Worm (Caenorhabditis elegans) whole organism, young adult: ENCODE results near the gene R151.1.

Experiments
- D2030.7 ChIP-seq: fragments of 200-800 bp; sonication (Bioruptor generic); IDR thresholded peaks from 2 replicates; pipeline ENCODE4 v1.3.6; 2022; ENCODE audit warnings: missing genetic modification reagents, missing genetic modification characterization, missing compliant biosample characterization
- F22D6.2 ChIP-seq: sonication (generic microtip); optimal IDR thresholded peaks from 2 replicates; lab custom pipeline; 2016; ENCODE audit warnings: mild to moderate bottlenecking, missing genetic modification characterization, missing compliant biosample characterization
- F33H1.4 ChIP-seq: fragments of 200-800 bp; sonication (Bioruptor generic); IDR thresholded peaks from 2 replicates; pipeline ENCODE4 v1.3.6; 2022; ENCODE audit warnings: missing genetic modification reagents, missing genetic modification characterization, missing compliant biosample characterization
- Y67H2A.10 ChIP-seq: fragments of 200-800 bp; sonication (Bioruptor generic); conservative IDR thresholded peaks from 2 replicates; pipeline ENCODE4 v1.3.6; 2022; ENCODE audit warnings: missing genetic modification reagents, missing genetic modification characterization, missing compliant biosample characterization
- Y79H2A.3 ChIP-seq: fragments of 200-800 bp; sonication (Bioruptor generic); conservative IDR thresholded peaks from 2 replicates; pipeline ENCODE4 v1.3.6; 2022; ENCODE audit warnings: missing genetic modification reagents, missing genetic modification characterization, missing compliant biosample characterization
- ZK185.1 ChIP-seq: sonication (generic microtip); optimal IDR thresholded peaks from 2 replicates; lab custom pipeline; 2016; ENCODE audit warnings: mild to moderate bottlenecking, missing genetic modification characterization, missing compliant biosample characterization; ENCODE audit not compliant: poor library complexity, severe bottlenecking
- aptf-3 ChIP-seq: fragments of 200-800 bp; sonication (Bioruptor generic); IDR thresholded peaks from 2 replicates; pipeline ENCODE4 v1.3.6; 2022; ENCODE audit warnings: missing genetic modification characterization, missing compliant biosample characterization
- attf-5 ChIP-seq: fragments of 200-800 bp; sonication (Bioruptor generic); optimal IDR thresholded peaks from 2 replicates; lab custom pipeline; 2018; ENCODE audit warnings: mild to moderate bottlenecking, missing genetic modification characterization, missing compliant biosample characterization
- ceh-27 ChIP-seq: fragments of 200-800 bp; sonication (Bioruptor generic); optimal IDR thresholded peaks from 2 replicates; lab custom pipeline; 2018; ENCODE audit warnings: mild to moderate bottlenecking, missing genetic modification characterization, moderate library complexity, missing compliant biosample characterization
- ceh-58 ChIP-seq: fragments of 200-800 bp; sonication (Bioruptor generic); IDR thresholded peaks from 2 replicates; pipeline ENCODE4 v1.3.6; 2022; ENCODE audit warnings: missing genetic modification characterization, missing compliant biosample characterization
- dpl-1 ChIP-seq: fragments of 150-350 bp; optimal IDR thresholded peaks from 2 replicates; lab custom pipeline; 2014; ENCODE audit warnings: missing biosample characterization, missing genetic modification reagents, missing genetic modification characterization
- efl-1 ChIP-seq: fragments of 150-350 bp; optimal IDR thresholded peaks from 2 replicates; lab custom pipeline; 2014; ENCODE audit warnings: missing biosample characterization, missing genetic modification reagents, missing genetic modification characterization
- ekl-4 ChIP-seq: fragments of 200-800 bp; sonication (Bioruptor generic); IDR thresholded peaks from 2 replicates; pipeline ENCODE4 v1.3.6; 2022; ENCODE audit warnings: missing genetic modification reagents, missing genetic modification characterization, missing compliant biosample characterization
- fkh-3 ChIP-seq: sonication (generic microtip); optimal IDR thresholded peaks from 2 replicates; lab custom pipeline; 2016; ENCODE audit warnings: mild to moderate bottlenecking, missing genetic modification characterization, missing compliant biosample characterization
- hsf-1 ChIP-seq: fragments of 200-800 bp; sonication (Bioruptor generic); IDR thresholded peaks from 2 replicates; pipeline ENCODE4 v1.3.6; 2022; ENCODE audit warnings: missing genetic modification reagents, missing genetic modification characterization, missing compliant biosample characterization
- lag-1 ChIP-seq: fragments of 200-800 bp; sonication (Bioruptor generic); IDR thresholded peaks from 2 replicates; pipeline ENCODE4 v1.3.6; 2022; ENCODE audit warnings: missing genetic modification reagents, missing genetic modification characterization, missing compliant biosample characterization
- let-607 ChIP-seq, 2 experiments: fragments of 200-800 bp in 1 of 2; sonication (Bioruptor generic) in 1 of 2; sonication (generic microtip) in 1 of 2; optimal IDR thresholded peaks; 2 replicates each; lab custom pipeline; 2016 to 2018; ENCODE audit warnings: mild to moderate bottlenecking in 2 of 2, missing compliant biosample characterization in 2 of 2, missing genetic modification characterization in 2 of 2, moderate library complexity in 2 of 2, missing genotype in 1 of 2
- lin-26 ChIP-seq: fragments of 200-800 bp; sonication (Bioruptor generic); IDR thresholded peaks from 2 replicates; pipeline ENCODE4 v1.3.6; 2022; ENCODE audit warnings: missing genetic modification reagents, missing genetic modification characterization, missing compliant biosample characterization
- lin-35 ChIP-seq, 3 experiments: fragments of 150-350 bp in 2 of 3; sonication (generic microtip) in 1 of 3; optimal IDR thresholded peaks; 2 replicates each; lab custom pipeline; 2014 to 2018; ENCODE audit warnings: missing biosample characterization in 3 of 3, missing genetic modification characterization in 3 of 3, missing genetic modification reagents in 3 of 3
- lin-40 ChIP-seq: sonication (generic microtip); optimal IDR thresholded peaks from 2 replicates; lab custom pipeline; 2016; ENCODE audit warnings: missing genetic modification characterization, mild to moderate bottlenecking, missing compliant biosample characterization, missing genotype, missing genetic modification reagents
- lin-54 ChIP-seq: fragments of 200-800 bp; sonication (Bioruptor generic); optimal IDR thresholded peaks from 2 replicates; lab custom pipeline; 2018; ENCODE audit warnings: mild to moderate bottlenecking, missing genetic modification characterization, missing compliant biosample characterization
- lir-1 ChIP-seq: fragments of 200-800 bp; sonication (Bioruptor generic); conservative IDR thresholded peaks from 2 replicates; pipeline ENCODE4 v1.3.6; 2022; ENCODE audit warnings: missing genetic modification reagents, missing genetic modification characterization, missing compliant biosample characterization
- lsl-1 ChIP-seq: fragments of 200-800 bp; sonication (Bioruptor generic); optimal IDR thresholded peaks from 2 replicates; lab custom pipeline; 2018; ENCODE audit warnings: mild to moderate bottlenecking, missing genetic modification characterization, moderate library complexity, missing compliant biosample characterization
- mcd-1 ChIP-seq: fragments of 200-800 bp; sonication (Bioruptor generic); IDR thresholded peaks from 2 replicates; pipeline ENCODE4 v1.3.6; 2022; ENCODE audit warnings: missing genetic modification reagents, missing genetic modification characterization, missing compliant biosample characterization
- nfya-1 ChIP-seq: sonication (generic microtip); optimal IDR thresholded peaks from 2 replicates; lab custom pipeline; 2017; ENCODE audit warnings: antibody characterized with exemption, missing compliant biosample characterization, missing genetic modification characterization, borderline replicate concordance; ENCODE audit not compliant: insufficient read depth
- nfyb-1 ChIP-seq: fragments of 200-800 bp; sonication (Bioruptor generic); IDR thresholded peaks from 2 replicates; pipeline ENCODE4 v1.3.6; 2022; ENCODE audit warnings: missing genetic modification reagents, missing genetic modification characterization, missing compliant biosample characterization
- nhr-27 ChIP-seq: fragments of 200-800 bp; sonication (Bioruptor generic); optimal IDR thresholded peaks from 2 replicates; lab custom pipeline; 2018; ENCODE audit warnings: mild to moderate bottlenecking, missing genetic modification characterization, moderate library complexity, missing compliant biosample characterization
- nhr-80 ChIP-seq: sonication (generic microtip); optimal IDR thresholded peaks from 2 replicates; lab custom pipeline; 2016; ENCODE audit warnings: missing genetic modification characterization, missing compliant biosample characterization
- rcor-1 ChIP-seq: fragments of 200-800 bp; sonication (Bioruptor generic); IDR thresholded peaks from 2 replicates; pipeline ENCODE4 v1.3.6; 2022; ENCODE audit warnings: missing genetic modification reagents, missing genetic modification characterization, missing compliant biosample characterization
- rec-8 ChIP-seq, 2 experiments: sonication (generic microtip); optimal IDR thresholded peaks; 2 replicates each; lab custom pipeline; 2016; ENCODE audit warnings: mild to moderate bottlenecking in 2 of 2, missing genetic modification characterization in 2 of 2, missing genetic modification reagents in 2 of 2, missing genotype in 2 of 2, missing biosample characterization in 1 of 2, missing compliant biosample characterization in 1 of 2, moderate library complexity in 1 of 2
- sea-2 ChIP-seq: fragments of 200-800 bp; sonication (Bioruptor generic); IDR thresholded peaks from 2 replicates; pipeline ENCODE4 v1.3.6; 2022; ENCODE audit warnings: missing genetic modification characterization, missing compliant biosample characterization
- snpc-3.4 ChIP-seq: sonication (generic microtip); optimal IDR thresholded peaks from 2 replicates; lab custom pipeline; 2017; ENCODE audit warnings: missing genetic modification characterization, mild to moderate bottlenecking, missing compliant biosample characterization, antibody characterized with exemption, moderate library complexity, missing genotype, missing genetic modification reagents
- snpc-4 ChIP-seq, 5 experiments: fragments of 150-350 bp in 1 of 5; sonication (generic microtip) in 4 of 5; optimal IDR thresholded peaks; 2 replicates each; lab custom pipeline; 2014 to 2018; ENCODE audit warnings: missing genetic modification characterization in 5 of 5, missing biosample characterization in 3 of 5, antibody characterized with exemption in 2 of 5, mild to moderate bottlenecking in 2 of 5, missing compliant biosample characterization in 2 of 5, missing genotype in 2 of 5, moderate library complexity in 2 of 5, missing genetic modification reagents in 1 of 5
- tbx-9 ChIP-seq: sonication (generic microtip); optimal IDR thresholded peaks from 2 replicates; lab custom pipeline; 2016; ENCODE audit warnings: borderline replicate concordance, missing genetic modification characterization, inconsistent platforms, missing compliant biosample characterization
- unc-130 ChIP-seq: sonication (generic microtip); optimal IDR thresholded peaks from 2 replicates; lab custom pipeline; 2016; ENCODE audit warnings: missing genetic modification reagents, missing genetic modification characterization, missing compliant biosample characterization
- ztf-18 ChIP-seq: sonication (generic microtip); optimal IDR thresholded peaks from 2 replicates; lab custom pipeline; 2016; ENCODE audit warnings: missing genotype, mild to moderate bottlenecking, missing genetic modification characterization, missing compliant biosample characterization
- ztf-25 ChIP-seq: fragments of 200-800 bp; sonication (Bioruptor generic); IDR thresholded peaks from 2 replicates; pipeline ENCODE4 v1.3.6; 2022; ENCODE audit warnings: missing genetic modification reagents, missing genetic modification characterization, missing compliant biosample characterization
- ztf-3 ChIP-seq: fragments of 200-800 bp; sonication (Bioruptor generic); optimal IDR thresholded peaks from 2 replicates; lab custom pipeline; 2018; ENCODE audit warnings: mild to moderate bottlenecking, missing genetic modification characterization, missing compliant biosample characterization

The R151.1 gene

DNA sequence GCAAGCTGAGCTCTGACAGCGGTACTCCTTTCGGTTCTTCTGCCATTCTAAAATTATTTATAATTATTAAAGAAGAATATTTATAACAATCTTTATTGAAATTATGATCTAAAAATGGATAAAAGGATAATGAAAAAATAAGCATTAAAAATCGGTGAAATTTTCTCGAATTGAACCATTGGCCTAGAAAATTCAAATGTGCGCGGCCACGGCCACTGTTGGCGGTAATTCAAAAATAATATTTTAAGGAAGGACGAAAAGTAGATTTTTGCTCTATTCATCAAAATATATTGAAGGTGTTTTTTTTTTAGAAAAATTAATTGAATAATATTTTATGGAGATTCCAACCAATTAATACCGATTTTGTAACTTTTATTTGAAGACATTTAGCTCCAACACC is 17.5 kb upstream of the R151.1 start, which contains the start of gene pfd-5:
Gene pfd-5, minus strand, starts transcription at position 47 of the 400 bp plus-strand sequence.
- peak; percentile 98 for TF ChIP-seq lin-54 (GFP tag; lab: Kevin White, UChicago)
- peak; percentile 11 for TF ChIP-seq ztf-18 (tag; lab: Kevin White, UChicago)
- peak; percentile 66 for TF ChIP-seq unc-130 (GFP tag; lab: Kevin White, UChicago)
- no peak for TF ChIP-seq lag-1 (GFP tag; lab: Robert Waterston, UW)
- no peak for TF ChIP-seq aptf-3
- TF ChIP-seq let-607 (tag; optimal IDR thresholded peaks at IDR 0.05; lab: Kevin White, UChicago) = no peak
- peak; percentile 11 for TF ChIP-seq lsl-1 (GFP tag; lab: Kevin White, UChicago)
- TF ChIP-seq hsf-1 = 0 out of 2 replicates have a peak, but pooled peaks have one; percentile 46
- peak in 2 of 3 experiments; percentile 32 to 93 for TF ChIP-seq lin-35 (GFP tag; optimal IDR thresholded peaks at IDR 0.05; lab: Kevin White, UChicago)
- TF ChIP-seq snpc-4 (GFP tag; optimal IDR thresholded peaks at IDR 0.05; lab: Kevin White, UChicago) = no peak
- TF ChIP-seq snpc-4 (tag; optimal IDR thresholded peaks at IDR 0.05; lab: Kevin White, UChicago) = peak in 1 of 4 experiments; percentile 20
- TF ChIP-seq rcor-1 = peak; percentile 60
- no peak for TF ChIP-seq Y79H2A.3 (GFP tag; lab: Robert Waterston, UW)
- peak; percentile 90 for TF ChIP-seq efl-1 (GFP tag; lab: Kevin White, UChicago)
- TF ChIP-seq dpl-1 (GFP tag; lab: Kevin White, UChicago) = peak; percentile 70
- TF ChIP-seq ZK185.1 (tag; lab: Kevin White, UChicago) = peak; percentile 55
- TF ChIP-seq ceh-27 (GFP tag; lab: Kevin White, UChicago) = peak; percentile 50
- TF ChIP-seq D2030.7 (GFP tag; lab: Robert Waterston, UW) = peak; percentile 39
- TF ChIP-seq F33H1.4 (GFP tag; lab: Robert Waterston, UW) = peak; percentile 63
- peak; percentile 55; the same call in 1 of the 2 replicates for TF ChIP-seq mcd-1 (GFP tag; lab: Robert Waterston, UW)

DNA sequence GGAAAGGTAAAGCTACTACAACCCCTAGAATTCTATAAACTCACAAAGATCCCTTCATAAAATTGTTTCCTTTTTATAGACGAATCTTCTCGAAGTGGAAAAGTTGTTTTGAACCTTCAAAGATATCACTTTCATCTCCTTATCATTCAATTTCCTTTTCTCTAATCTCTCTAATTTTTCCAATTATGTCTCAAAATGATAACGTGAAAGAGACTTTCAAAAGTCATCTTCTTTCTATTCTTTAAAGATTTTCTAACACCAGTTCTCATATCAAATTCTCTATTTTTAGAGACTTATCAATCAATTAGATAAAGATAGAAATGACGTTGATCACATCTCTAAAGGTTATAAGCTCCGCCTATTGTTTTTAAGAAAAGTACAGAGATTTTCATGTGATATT is 16.9 kb upstream of the R151.1 start:
- no peak for TF ChIP-seq ekl-4 (GFP tag; lab: Robert Waterston, UW)
- TF ChIP-seq nfya-1 (tag; lab: Kevin White, UChicago) = no peak
- no peak for TF ChIP-seq sea-2
- TF ChIP-seq ceh-58 (GFP tag; lab: Robert Waterston, UW) = no peak
- no peak for TF ChIP-seq nhr-27 (tag; lab: Kevin White, UChicago)
- no peak for TF ChIP-seq nhr-80

DNA sequence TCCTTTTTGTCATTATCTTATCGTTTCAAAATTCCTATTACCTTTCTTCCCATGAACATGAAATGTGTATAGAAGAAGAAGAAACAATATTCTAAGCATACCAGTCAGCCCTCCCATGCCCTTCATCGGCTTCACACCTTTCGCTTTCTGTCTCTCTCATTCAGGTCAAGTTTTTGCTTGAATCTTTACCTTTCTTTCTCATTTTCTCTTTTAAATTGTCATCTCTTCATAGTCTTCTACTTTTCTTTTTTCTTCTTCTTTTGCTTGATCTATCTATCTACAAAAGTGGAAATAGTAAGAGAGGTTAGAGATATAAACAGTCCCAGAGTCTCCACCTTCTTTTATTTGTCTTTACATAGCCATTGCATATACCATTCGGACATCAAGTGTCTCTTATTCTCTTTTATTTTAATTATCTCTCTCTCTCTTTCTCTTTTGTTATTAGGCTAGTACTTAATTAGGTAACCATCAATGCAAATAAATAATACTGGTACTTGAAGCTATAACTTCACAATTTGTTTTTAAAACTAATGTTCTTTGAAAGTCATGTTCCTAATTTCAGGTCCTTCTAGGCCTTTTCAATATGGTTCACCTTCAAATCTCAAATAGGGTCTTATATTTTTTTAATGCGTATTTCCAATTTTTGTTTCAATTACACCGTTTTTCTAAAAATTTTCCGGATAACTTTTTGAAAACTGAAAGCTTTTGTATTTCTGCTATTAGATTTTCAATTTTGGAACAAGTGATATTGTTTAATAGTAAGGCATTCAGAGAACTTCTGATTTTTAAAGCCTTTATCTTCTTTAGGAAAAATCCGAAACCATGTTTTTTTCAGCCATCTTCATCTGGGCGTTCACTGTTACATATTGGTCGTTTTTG is 14.7 kb upstream of the R151.1 start, which contains the start of gene dpy-31:
Gene dpy-31, plus strand, starts transcription at position 829 of the 879 bp plus-strand sequence.
- TF ChIP-seq lin-26 (no peak), Y67H2A.10 (GFP tag; lab: Robert Waterston, UW) (no peak), unc-130 (GFP tag; lab: Kevin White, UChicago) (no peak), tbx-9 (no peak), ztf-25 (GFP tag; lab: Robert Waterston, UW) (no peak), fkh-3 (tag; lab: Kevin White, UChicago) (no peak), lin-40 (no peak), nfyb-1 (GFP tag; lab: Robert Waterston, UW) (no peak), rec-8 (tag; optimal IDR thresholded peaks at IDR 0.05; lab: Kevin White, UChicago) (no peak), F22D6.2 (tag; lab: Kevin White, UChicago) (no peak), nhr-80 (no peak), lir-1 (GFP tag; lab: Robert Waterston, UW) (no peak), attf-5 (GFP tag; lab: Kevin White, UChicago) (no peak), ztf-3 (GFP tag; lab: Kevin White, UChicago) (no peak), snpc-3.4 (no peak)
- TF ChIP-seq, all 124 proteins: peak for 0
